ENCODE assay signal across 6 worm cellular contexts in genomic region chrV:14871365-14871764, ce11.
TF ChIP-seq lines count a peak whose summit lies in the region.

ZC412.3 (minus strand) TSS chrV:14871547.

TF ChIP-seq in whole organism, L1 larva, 84 proteins besides CTCF, POLR2A, EP300 and RAD21 (continues in another document):
- TF ChIP-seq nhr-19 (GFP tag; conservative IDR thresholded peaks at IDR 0.05; lab: Robert Waterston, UW) (no peak), ceh-82 (tag; optimal IDR thresholded peaks at IDR 0.05; lab: Kevin White, UChicago) (no peak), unc-130 (tag; optimal IDR thresholded peaks at IDR 0.05; lab: Kevin White, UChicago) (peak; percentile 56), lin-13 (GFP tag; optimal IDR thresholded peaks at IDR 0.05; lab: Kevin White, UChicago) (no peak), pag-3 (tag; optimal IDR thresholded peaks at IDR 0.05; lab: Kevin White, UChicago; ENCODE audit: borderline replicate concordance, insufficient read depth) (peak; percentile 88), egl-27 (tag; optimal IDR thresholded peaks at IDR 0.05; lab: Kevin White, UChicago) (no peak), mep-1 (tag; optimal IDR thresholded peaks at IDR 0.05; lab: Kevin White, UChicago) (peak; percentile 11), ces-1 (GFP tag; optimal IDR thresholded peaks at IDR 0.05; lab: Kevin White, UChicago) (no peak), lin-14 (GFP tag; optimal IDR thresholded peaks at IDR 0.05; lab: Kevin White, UChicago) (peak; percentile 77), blmp-1 (tag; optimal IDR thresholded peaks at IDR 0.05; lab: Kevin White, UChicago) (no peak), lsy-2 (tag; optimal IDR thresholded peaks at IDR 0.05; lab: Kevin White, UChicago) (no peak), fos-1 (tag; optimal IDR thresholded peaks at IDR 0.05; lab: Kevin White, UChicago) (no peak), lin-39 (tag; optimal IDR thresholded peaks at IDR 0.05; lab: Kevin White, UChicago) (peak; percentile 53), vab-15 (tag; optimal IDR thresholded peaks at IDR 0.05; lab: Kevin White, UChicago) (peak; percentile 3), snu-23 (GFP tag; optimal IDR thresholded peaks at IDR 0.05; lab: Kevin White, UChicago) (peak; percentile 23)

TF ChIP-seq in whole organism, L2 larva, 48 proteins besides CTCF, POLR2A, EP300 and RAD21:
- peak; percentile 24 for TF ChIP-seq nhr-129 (tag; optimal IDR thresholded peaks at IDR 0.05; lab: Kevin White, UChicago)
- TF ChIP-seq sma-9 (GFP tag; optimal IDR thresholded peaks at IDR 0.05; lab: Kevin White, UChicago): peak; percentile 38
- no peak for TF ChIP-seq sma-9 (tag; optimal IDR thresholded peaks at IDR 0.05; lab: Kevin White, UChicago)
- peak; percentile 58 for TF ChIP-seq F13H6.1 (tag; optimal IDR thresholded peaks at IDR 0.05; lab: Kevin White, UChicago)
- TF ChIP-seq zag-1 (tag; optimal IDR thresholded peaks at IDR 0.05; lab: Kevin White, UChicago): no peak

TF ChIP-seq in whole organism, L3 larva, 47 proteins besides CTCF, POLR2A, EP300 and RAD21:
- TF ChIP-seq fos-1 (tag; optimal IDR thresholded peaks at IDR 0.05; lab: Kevin White, UChicago) (no peak), egl-27 (tag; optimal IDR thresholded peaks at IDR 0.05; lab: Kevin White, UChicago) (no peak), mdl-1 (tag; optimal IDR thresholded peaks at IDR 0.05; lab: Kevin White, UChicago) (no peak), lin-39 (tag; optimal IDR thresholded peaks at IDR 0.05; lab: Kevin White, UChicago) (peak; percentile 55)

TF ChIP-seq in whole organism, L4 larva, 104 proteins besides CTCF, POLR2A, EP300 and RAD21:
- no peak for TF ChIP-seq ztf-7 (tag; optimal IDR thresholded peaks at IDR 0.05; lab: Kevin White, UChicago)
- TF ChIP-seq nhr-11 (tag; optimal IDR thresholded peaks at IDR 0.05; lab: Kevin White, UChicago): peak; percentile 37
- TF ChIP-seq unc-62 (GFP tag; optimal IDR thresholded peaks at IDR 0.05 in 1 of 2; lab: Kevin White, UChicago): peak in 1 of 2 experiments; percentile 10
- no peak for TF ChIP-seq unc-62 (tag; optimal IDR thresholded peaks at IDR 0.05; lab: Kevin White, UChicago)
- peak in 1 of 2 experiments; percentile 60 for TF ChIP-seq daf-16 (GFP tag; optimal IDR thresholded peaks at IDR 0.05; lab: Kevin White, UChicago)
- no peak for TF ChIP-seq daf-16 (tag; optimal IDR thresholded peaks at IDR 0.05; lab: Kevin White, UChicago)

TF ChIP-seq in whole organism, late embryonic, 69 proteins besides CTCF, POLR2A, EP300 and RAD21:
- TF ChIP-seq unc-55 (GFP tag; optimal IDR thresholded peaks at IDR 0.05; lab: Kevin White, UChicago) (peak; percentile 10), ets-4 (tag; optimal IDR thresholded peaks at IDR 0.05; lab: Kevin White, UChicago) (no peak), ceh-18 (tag; optimal IDR thresholded peaks at IDR 0.05; lab: Kevin White, UChicago) (peak; percentile 56)

TF ChIP-seq in whole organism, mixed stage, embryonic, 35 proteins besides CTCF, POLR2A, EP300 and RAD21:
- no peak for TF ChIP-seq nhr-2 (tag; optimal IDR thresholded peaks at IDR 0.05; lab: Kevin White, UChicago)
- no peak for TF ChIP-seq sptf-1 (tag; optimal IDR thresholded peaks at IDR 0.05; lab: Kevin White, UChicago)
- no peak for TF ChIP-seq lsy-2 (tag; optimal IDR thresholded peaks at IDR 0.05; lab: Kevin White, UChicago)
- TF ChIP-seq hlh-1 (tag; optimal IDR thresholded peaks at IDR 0.05; lab: Kevin White, UChicago): peak; percentile 19
- no peak for TF ChIP-seq elt-3 (tag; optimal IDR thresholded peaks at IDR 0.05; lab: Kevin White, UChicago)
- no peak for TF ChIP-seq lin-32 (GFP tag; optimal IDR thresholded peaks at IDR 0.05; lab: Kevin White, UChicago)
- no peak for TF ChIP-seq nhr-76 (tag; optimal IDR thresholded peaks at IDR 0.05; lab: Kevin White, UChicago)
- TF ChIP-seq blmp-1 (tag; optimal IDR thresholded peaks at IDR 0.05; lab: Kevin White, UChicago): no peak
- no peak for TF ChIP-seq mls-2 (tag; optimal IDR thresholded peaks at IDR 0.05; lab: Kevin White, UChicago)
- no peak for TF ChIP-seq drap-1 (GFP tag; optimal IDR thresholded peaks at IDR 0.05; lab: Kevin White, UChicago)
- peak; percentile 63 for TF ChIP-seq unc-120 (tag; optimal IDR thresholded peaks at IDR 0.05; lab: Kevin White, UChicago; ENCODE audit: poor library complexity, severe bottlenecking)
- TF ChIP-seq nhr-12 (tag; optimal IDR thresholded peaks at IDR 0.05; lab: Kevin White, UChicago): no peak
- no peak for TF ChIP-seq nhr-237 (tag; optimal IDR thresholded peaks at IDR 0.05; lab: Kevin White, UChicago)

Comparison
In these comparisons a context has a peak if more than half of its experiments do, and no peak if none do; other contexts are left out.
1. Of the 29 proteins assayed by ChIP-seq in both whole organism, L4 larva and whole organism, L1 larva: peak only in whole organism, L4 larva: nhr-11; only in whole organism, L1 larva: lin-39, mep-1 and unc-130; in both: none; in neither: 24; mixed calls (peak in some experiments, not most) for 1.